Fruit fly (Drosophila melanogaster) whole organism, embryonic: ENCODE measurements around the gene Cat.
A peak's percentile ranks its signal among the peaks of the same experiment; 100 is the strongest.

ENCODE experiments used
- Aef1 ChIP-seq: fragments of 200-800 bp; sonication (Bioruptor generic); IDR thresholded peaks from 3 replicates; pipeline ENCODE4 v1.3.6; 2022; ENCODE audit warnings: missing biosample characterization, missing genetic modification characterization
- BEAF-32 ChIP-seq: fragments of 200-800 bp; sonication (Bioruptor generic); optimal IDR thresholded peaks from 3 replicates; lab custom pipeline; 2017; ENCODE audit warnings: missing biosample characterization, missing genetic modification characterization, mild to moderate bottlenecking, moderate library complexity, missing genetic modification reagents
- C15 ChIP-seq: fragments of 200-800 bp; sonication (Bioruptor generic); IDR thresholded peaks from 3 replicates; pipeline ENCODE4 v1.3.6; 2022; ENCODE audit warnings: missing biosample characterization, missing genetic modification characterization
- CG1024 ChIP-seq: fragments of 200-800 bp; sonication (Bioruptor generic); IDR thresholded peaks from 2 replicates; pipeline ENCODE4 v1.3.6; 2022; ENCODE audit warnings: missing biosample characterization, missing genetic modification characterization
- CG11247 ChIP-seq: fragments of 200-800 bp; sonication (Bioruptor generic); IDR thresholded peaks from 2 replicates; pipeline ENCODE4 v1.3.6; 2022; ENCODE audit warnings: missing biosample characterization, missing genetic modification characterization
- CG11696 ChIP-seq: fragments of 200-800 bp; sonication (Bioruptor generic); IDR thresholded peaks from 2 replicates; pipeline ENCODE4 v1.3.6; 2022; ENCODE audit warnings: missing biosample characterization, missing genetic modification characterization
- CG12299 ChIP-seq: fragments of 200-800 bp; sonication (Bioruptor generic); optimal IDR thresholded peaks from 2 replicates; lab custom pipeline; 2018; ENCODE audit warnings: missing biosample characterization, mild to moderate bottlenecking, missing genetic modification characterization
- CG15601 ChIP-seq: fragments of 200-800 bp; sonication (Bioruptor generic); optimal IDR thresholded peaks from 3 replicates; lab custom pipeline; 2019; ENCODE audit warnings: missing biosample characterization, mild to moderate bottlenecking, missing genetic modification characterization, moderate library complexity
- CG2120 ChIP-seq: fragments of 200-800 bp; sonication (Bioruptor generic); optimal IDR thresholded peaks from 3 replicates; lab custom pipeline; 2016; ENCODE audit warnings: missing biosample characterization, missing genetic modification characterization
- CG30431 ChIP-seq: fragments of 200-800 bp; sonication (Bioruptor generic); optimal IDR thresholded peaks from 2 replicates; lab custom pipeline; 2017; ENCODE audit warnings: missing biosample characterization, missing genetic modification characterization
- CG34422 ChIP-seq: fragments of 200-800 bp; sonication (Bioruptor generic); IDR thresholded peaks from 3 replicates; pipeline ENCODE4 v1.3.6; 2022; ENCODE audit warnings: missing biosample characterization, missing genetic modification characterization
- CG3726 ChIP-seq: fragments of 200-800 bp; sonication (Bioruptor generic); IDR thresholded peaks from 3 replicates; pipeline ENCODE4, ENCODE4 v1.3.6; 2022; ENCODE audit warnings: missing biosample characterization, missing genetic modification characterization
- CG3838 ChIP-seq: fragments of 200-800 bp; sonication (Bioruptor generic); optimal IDR thresholded peaks from 3 replicates; lab custom pipeline; 2016; ENCODE audit warnings: missing biosample characterization, missing genetic modification characterization
- CG6791 ChIP-seq: fragments of 200-800 bp; sonication (Bioruptor generic); IDR thresholded peaks from 3 replicates; pipeline ENCODE4 v1.3.6; 2022; ENCODE audit warnings: missing biosample characterization, missing genetic modification characterization; ENCODE audit not compliant: partially characterized antibody
- D ChIP-seq, 2 experiments: fragments of 200-800 bp in 1 of 2; fragments of >200 bp in 1 of 2; sonication (Bioruptor generic) in 1 of 2; optimal IDR thresholded peaks; 2 replicates in 1 of 2; 3 replicates in 1 of 2; lab custom pipeline; 2017; ENCODE audit warnings: mild to moderate bottlenecking in 1 of 2, missing biosample characterization in 1 of 2, missing genetic modification characterization in 1 of 2, missing genetic modification reagents in 1 of 2
- Dad ChIP-seq: fragments of 200-800 bp; sonication (Bioruptor generic); optimal IDR thresholded peaks from 3 replicates; lab custom pipeline; 2016; ENCODE audit warnings: missing biosample characterization, missing genetic modification characterization
- Dbx ChIP-seq: fragments of 200-800 bp; sonication (Bioruptor generic); IDR thresholded peaks from 3 replicates; pipeline ENCODE4 v1.3.6; 2022; ENCODE audit warnings: missing biosample characterization, missing genetic modification characterization
- Deaf1 ChIP-seq: fragments of 200-800 bp; optimal IDR thresholded peaks from 3 replicates; lab custom pipeline; 2019; ENCODE audit warnings: missing biosample characterization, mild to moderate bottlenecking, missing genetic modification characterization, moderate library complexity
- Doc2 ChIP-seq: fragments of 200-800 bp; sonication (Bioruptor generic); IDR thresholded peaks from 2 replicates; pipeline ENCODE4 v1.3.6; 2022; ENCODE audit warnings: missing biosample characterization, missing genetic modification characterization
- Fer1 ChIP-seq: fragments of 200-800 bp; sonication (Bioruptor generic); optimal IDR thresholded peaks from 2 replicates; lab custom pipeline; 2017; ENCODE audit warnings: missing biosample characterization, mild to moderate bottlenecking, missing genetic modification characterization
- HLH3B ChIP-seq: fragments of 200-800 bp; sonication (Bioruptor generic); IDR thresholded peaks from 2 replicates; pipeline ENCODE4 v1.3.6; 2022; ENCODE audit warnings: missing biosample characterization, missing genetic modification characterization
- Hmr ChIP-seq: fragments of 200-800 bp; sonication (Bioruptor generic); optimal IDR thresholded peaks from 3 replicates; lab custom pipeline; 2017; ENCODE audit warnings: mild to moderate bottlenecking, missing biosample characterization, missing genetic modification reagents, missing genetic modification characterization
- Hr3 ChIP-seq: fragments of 200-800 bp; sonication (Bioruptor generic); optimal IDR thresholded peaks from 3 replicates; lab custom pipeline; 2016; ENCODE audit warnings: missing biosample characterization, missing genetic modification characterization
- PHDP ChIP-seq: fragments of 200-800 bp; sonication (Bioruptor generic); optimal IDR thresholded peaks from 3 replicates; lab custom pipeline; 2018; ENCODE audit warnings: missing biosample characterization, mild to moderate bottlenecking, missing genetic modification characterization, moderate library complexity
- Sox100B ChIP-seq: fragments of 200-800 bp; sonication (Bioruptor generic); optimal IDR thresholded peaks from 3 replicates; lab custom pipeline; 2018; ENCODE audit warnings: missing biosample characterization, mild to moderate bottlenecking, missing genetic modification characterization
- Spps ChIP-seq: fragments of 200-800 bp; sonication (Bioruptor generic); optimal IDR thresholded peaks from 2 replicates; lab custom pipeline; 2018; ENCODE audit warnings: missing biosample characterization, mild to moderate bottlenecking, missing genetic modification characterization
- ase ChIP-seq: fragments of 200-800 bp; sonication (Bioruptor generic); IDR thresholded peaks from 3 replicates; pipeline ENCODE4 v1.3.6; 2022; ENCODE audit warnings: missing biosample characterization, missing genetic modification characterization
- bcd ChIP-seq: fragments of 200-800 bp; sonication (Bioruptor generic); optimal IDR thresholded peaks from 2 replicates; lab custom pipeline; 2017; ENCODE audit warnings: missing biosample characterization, mild to moderate bottlenecking, missing genetic modification characterization
- btn ChIP-seq: fragments of 200-800 bp; sonication (Bioruptor generic); optimal IDR thresholded peaks from 2 replicates; lab custom pipeline; 2016; ENCODE audit warnings: missing biosample characterization, missing genetic modification characterization
- chn ChIP-seq: fragments of 200-800 bp; sonication (Bioruptor generic); optimal IDR thresholded peaks from 2 replicates; lab custom pipeline; 2016; ENCODE audit warnings: missing biosample characterization, missing genetic modification characterization
- dm ChIP-seq: fragments of 200-800 bp; sonication (Bioruptor generic); optimal IDR thresholded peaks from 3 replicates; lab custom pipeline; 2016; ENCODE audit warnings: missing biosample characterization, missing genetic modification characterization
- ems ChIP-seq: fragments of 200-800 bp; sonication (Bioruptor generic); optimal IDR thresholded peaks from 3 replicates; lab custom pipeline; 2016; ENCODE audit warnings: missing biosample characterization, missing genetic modification characterization
- fd102C ChIP-seq: fragments of 200-800 bp; sonication (Bioruptor generic); optimal IDR thresholded peaks from 2 replicates; lab custom pipeline; 2018; ENCODE audit warnings: missing biosample characterization, mild to moderate bottlenecking, missing genetic modification characterization, moderate library complexity
- fd96Cb ChIP-seq: fragments of 200-800 bp; sonication (Bioruptor generic); optimal IDR thresholded peaks from 2 replicates; lab custom pipeline; 2018; ENCODE audit warnings: missing biosample characterization, mild to moderate bottlenecking, missing genetic modification characterization, moderate library complexity
- grau ChIP-seq: fragments of 200-800 bp; optimal IDR thresholded peaks from 3 replicates; lab custom pipeline; 2019; ENCODE audit warnings: missing biosample characterization, mild to moderate bottlenecking, missing genetic modification characterization, moderate library complexity
- grn ChIP-seq: fragments of 200-800 bp; sonication (Bioruptor generic); optimal IDR thresholded peaks from 3 replicates; lab custom pipeline; 2017; ENCODE audit warnings: missing biosample characterization, missing genetic modification characterization
- gsb ChIP-seq: fragments of 200-800 bp; sonication (Bioruptor generic); IDR thresholded peaks from 2 replicates; pipeline ENCODE4 v1.3.6; 2022; ENCODE audit warnings: missing biosample characterization, missing genetic modification characterization
- ham ChIP-seq: fragments of 200-800 bp; sonication (Bioruptor generic); IDR thresholded peaks from 2 replicates; pipeline ENCODE4 v1.3.6; 2022; ENCODE audit warnings: missing biosample characterization, missing genetic modification characterization
- kah ChIP-seq: fragments of 200-800 bp; sonication (Bioruptor generic); optimal IDR thresholded peaks from 2 replicates; lab custom pipeline; 2018; ENCODE audit warnings: missing biosample characterization, mild to moderate bottlenecking, missing genetic modification characterization
- ken ChIP-seq: fragments of 200-800 bp; sonication (Bioruptor generic); IDR thresholded peaks from 3 replicates; pipeline ENCODE4 v1.3.6; 2022; ENCODE audit warnings: missing biosample characterization, missing genetic modification characterization
- pita ChIP-seq: fragments of 200-800 bp; sonication (Bioruptor generic); optimal IDR thresholded peaks from 2 replicates; lab custom pipeline; 2017; ENCODE audit warnings: missing biosample characterization, mild to moderate bottlenecking, missing genetic modification characterization
- sc ChIP-seq, 3 experiments: fragments of >200 bp in 2 of 3; fragments of 200-800 bp in 1 of 3; sonication (Bioruptor generic) in 1 of 3; optimal IDR thresholded peaks; 2 replicates in 2 of 3; 3 replicates in 1 of 3; lab custom pipeline; 2017; ENCODE audit warnings: mild to moderate bottlenecking in 1 of 3, missing biosample characterization in 1 of 3, missing genetic modification characterization in 1 of 3, missing genetic modification reagents in 1 of 3
- scrt ChIP-seq: fragments of 200-800 bp; sonication (Bioruptor generic); optimal IDR thresholded peaks from 2 replicates; lab custom pipeline; 2018; ENCODE audit warnings: missing biosample characterization, mild to moderate bottlenecking, missing genetic modification characterization, moderate library complexity
- sens ChIP-seq: fragments of 200-800 bp; sonication (Bioruptor generic); peaks from one replicate; lab custom pipeline; 2016; ENCODE audit warnings: missing biosample characterization, missing genetic modification characterization
- slp2 ChIP-seq: fragments of 200-800 bp; sonication (Bioruptor generic); optimal IDR thresholded peaks from 2 replicates; lab custom pipeline; 2016; ENCODE audit warnings: missing biosample characterization, missing genetic modification characterization
- sug ChIP-seq: fragments of 200-800 bp; optimal IDR thresholded peaks from 2 replicates; lab custom pipeline; 2019; ENCODE audit warnings: missing biosample characterization, mild to moderate bottlenecking, missing genetic modification characterization, moderate library complexity
- ttk ChIP-seq: fragments of 200-800 bp; sonication (Bioruptor generic); IDR thresholded peaks from 2 replicates; pipeline ENCODE4 v2.1.2; 2022; ENCODE audit warnings: missing biosample characterization, missing genetic modification characterization
- tx ChIP-seq: fragments of 200-800 bp; sonication (Bioruptor generic); optimal IDR thresholded peaks from 2 replicates; lab custom pipeline; 2016; ENCODE audit warnings: missing biosample characterization, missing genetic modification characterization
- unc-4 ChIP-seq: fragments of 200-800 bp; sonication (Bioruptor generic); IDR thresholded peaks from 2 replicates; pipeline ENCODE4 v1.3.6; 2022; ENCODE audit warnings: missing biosample characterization, missing genetic modification characterization; ENCODE audit not compliant: partially characterized antibody
- vnd ChIP-seq: fragments of 200-800 bp; sonication (Bioruptor generic); IDR thresholded peaks from 3 replicates; pipeline ENCODE4 v1.3.6; 2022; ENCODE audit warnings: missing biosample characterization, missing genetic modification characterization; ENCODE audit not compliant: partially characterized antibody

Cat gene

dm6 chr3L:18784562-18784961 is 37.8 kb upstream of the Cat start (continued):
- TF ChIP-seq sens (GFP tag; lab: Kevin White, UChicago) (peak; percentile 77), Dad (GFP tag; lab: Kevin White, UChicago) (peak; percentile 28), Doc2 (GFP tag; lab: Robert Waterston, UW) (0 out of 2 replicates have a peak, but pooled peaks have one; percentile 4), fd96Cb (tag; lab: Kevin White, UChicago) (peak; percentile 41), CG12299 (tag; lab: Kevin White, UChicago) (no peak), CG3726 (GFP tag; lab: Robert Waterston, UW) (0 out of 3 replicates have a peak, but pooled peaks have one; percentile 45), CG15601 (tag; lab: Kevin White, UChicago) (no peak), unc-4 (GFP tag; lab: Robert Waterston, UW) (no peak), grau (tag; lab: Kevin White, UChicago) (peak; percentile 57), ham (GFP tag; lab: Robert Waterston, UW) (no peak), Spps (no peak), CG11247 (GFP tag; lab: Robert Waterston, UW) (peak; percentile 40; the same call in 1 of the 2 replicates), tx (peak; percentile 49), sc (optimal IDR thresholded peaks at IDR 0.05; lab: Kevin White, UChicago) (no peak), sc (GFP tag; optimal IDR thresholded peaks at IDR 0.05; lab: Kevin White, UChicago) (no peak), D (optimal IDR thresholded peaks at IDR 0.05; lab: Kevin White, UChicago) (no peak), D (GFP tag; optimal IDR thresholded peaks at IDR 0.05; lab: Kevin White, UChicago) (no peak), Sox100B (peak; percentile 37), Deaf1 (tag; lab: Kevin White, UChicago) (peak; percentile 4), vnd (GFP tag; lab: Robert Waterston, UW) (no peak), CG2120 (GFP tag; lab: Kevin White, UChicago) (peak; percentile 38), slp2 (peak; percentile 38), sug (tag; lab: Kevin White, UChicago) (no peak), gsb (GFP tag; lab: Robert Waterston, UW) (peak; percentile 53; the same call in 1 of the 2 replicates), C15 (GFP tag; lab: Robert Waterston, UW) (0 out of 3 replicates have a peak, but pooled peaks have one; percentile 36), btn (no peak), ase (peak; percentile 79; the same call in 2 of the 3 replicates), CG34422 (GFP tag; lab: Robert Waterston, UW) (peak; percentile 84), Hmr (peak; percentile 44), PHDP (tag; lab: Kevin White, UChicago) (peak; percentile 52), fd102C (GFP tag; lab: Kevin White, UChicago) (no peak), CG3838 (GFP tag; lab: Kevin White, UChicago) (no peak), scrt (GFP tag; lab: Kevin White, UChicago) (no peak), pita (no peak), ttk (GFP tag; lab: Robert Waterston, UW) (peak; percentile 65), ems (GFP tag; lab: Kevin White, UChicago) (peak; percentile 43), dm (no peak), grn (peak; percentile 2), Fer1 (GFP tag; lab: Kevin White, UChicago) (peak; percentile 37), Aef1 (peak; percentile 72), kah (GFP tag; lab: Kevin White, UChicago) (no peak), CG30431 (GFP tag; lab: Kevin White, UChicago) (peak; percentile 17), CG11696 (peak; percentile 72), CG6791 (GFP tag; lab: Robert Waterston, UW) (no peak), CG1024 (GFP tag; lab: Robert Waterston, UW) (no peak), chn (peak; percentile 41), BEAF-32 (GFP tag; lab: Kevin White, UChicago) (no peak), HLH3B (GFP tag; lab: Robert Waterston, UW) (peak; percentile 77), Hr3 (peak; percentile 72), bcd (peak; percentile 23), ken (GFP tag; lab: Robert Waterston, UW) (peak; percentile 69; the same call in 2 of the 3 replicates), Dbx (GFP tag; lab: Robert Waterston, UW) (no peak)
